Fruit fly (Drosophila melanogaster) whole organism, wandering third instar larva: Measurements from ENCODE around the gene Pmvk.

ENCODE experiments used
- CG32264 ChIP-seq: fragments of 200-800 bp; sonication (Bioruptor generic); optimal IDR thresholded peaks from 2 replicates; lab custom pipeline; 2016; ENCODE audit warnings: missing biosample characterization, missing genetic modification characterization
- CG9705 ChIP-seq: fragments of 200-800 bp; sonication (Bioruptor generic); optimal IDR thresholded peaks from 2 replicates; lab custom pipeline; 2018; ENCODE audit warnings: missing biosample characterization, mild to moderate bottlenecking, missing genetic modification characterization
- Dfd ChIP-seq: fragments of >200 bp; optimal IDR thresholded peaks from 2 replicates; lab custom pipeline; 2017; ENCODE audit warnings: missing biosample characterization, missing genetic modification characterization
- Dif ChIP-seq: fragments of 200-275, 200-300 bp; sonication (Bioruptor generic); optimal IDR thresholded peaks from 2 replicates; lab custom pipeline; 2018; ENCODE audit warnings: missing biosample characterization, missing genetic modification characterization; ENCODE audit not compliant: partially characterized antibody
- HLH106 ChIP-seq: fragments of 200-800 bp; optimal IDR thresholded peaks from 3 replicates; lab custom pipeline; 2019; ENCODE audit warnings: missing biosample characterization, mild to moderate bottlenecking, missing genetic modification characterization, moderate library complexity
- Hnf4 ChIP-seq: fragments of 200-800 bp; sonication (Bioruptor generic); optimal IDR thresholded peaks from 2 replicates; lab custom pipeline; 2016; ENCODE audit warnings: missing biosample characterization, mild to moderate bottlenecking, missing genetic modification characterization
- Hr78 ChIP-seq: fragments of >200 bp; optimal IDR thresholded peaks from 2 replicates; lab custom pipeline; 2017; ENCODE audit warnings: missing biosample characterization, missing genetic modification characterization
- Hr83 ChIP-seq: fragments of 200-300 bp; sonication (Bioruptor generic); optimal IDR thresholded peaks from 2 replicates; lab custom pipeline; 2016; ENCODE audit warnings: missing biosample characterization, mild to moderate bottlenecking, missing genetic modification characterization, moderate library complexity; ENCODE audit not compliant: poor library complexity, severe bottlenecking
- Jra ChIP-seq: sonication (Bioruptor generic); optimal IDR thresholded peaks from 2 replicates; lab custom pipeline; 2016; ENCODE audit warnings: missing biosample characterization, missing genetic modification characterization
- Mio ChIP-seq: sonication (Bioruptor generic); optimal IDR thresholded peaks from 2 replicates; lab custom pipeline; 2016; ENCODE audit warnings: missing biosample characterization, missing genetic modification characterization
- Myc ChIP-seq: fragments of >200 bp; optimal IDR thresholded peaks from 2 replicates; lab custom pipeline; 2017
- OdsH ChIP-seq: fragments of 200-800 bp; sonication (Bioruptor generic); optimal IDR thresholded peaks from 2 replicates; lab custom pipeline; 2016; ENCODE audit warnings: missing biosample characterization, mild to moderate bottlenecking, missing genetic modification characterization
- Rel ChIP-seq, 2 experiments: fragments of 200-800 bp; sonication (Bioruptor generic) in 1 of 2; optimal IDR thresholded peaks; 2 replicates in 1 of 2; 3 replicates in 1 of 2; lab custom pipeline; 2016 to 2019; ENCODE audit warnings: mild to moderate bottlenecking in 2 of 2, missing biosample characterization in 2 of 2, missing genetic modification characterization in 2 of 2, moderate library complexity in 1 of 2
- Sp1 ChIP-seq: fragments of 200-800 bp; sonication (Bioruptor generic); optimal IDR thresholded peaks from 3 replicates; lab custom pipeline; 2019; ENCODE audit warnings: missing biosample characterization, mild to moderate bottlenecking, missing genetic modification characterization, moderate library complexity
- Vsx2 ChIP-seq: fragments of 200-300, 225-300 bp; sonication (Bioruptor generic); optimal IDR thresholded peaks from 2 replicates; lab custom pipeline; 2018; ENCODE audit warnings: missing biosample characterization, missing genetic modification characterization; ENCODE audit not compliant: partially characterized antibody
- br ChIP-seq: fragments of 200-800 bp; sonication (Bioruptor generic); optimal IDR thresholded peaks from 2 replicates; lab custom pipeline; 2016; ENCODE audit warnings: missing biosample characterization, missing genetic modification characterization
- brk ChIP-seq: fragments of 200-800 bp; sonication (Bioruptor generic); optimal IDR thresholded peaks from 2 replicates; lab custom pipeline; 2016; ENCODE audit warnings: missing biosample characterization, mild to moderate bottlenecking, missing genetic modification characterization
- dl ChIP-seq, 2 experiments: fragments of 175-275, 200-275 bp in 1 of 2; fragments of 200-275 bp in 1 of 2; sonication (Bioruptor generic); optimal IDR thresholded peaks; lab custom pipeline; 2018; ENCODE audit warnings: mild to moderate bottlenecking in 2 of 2, missing biosample characterization in 2 of 2, missing genetic modification characterization in 2 of 2, moderate library complexity in 2 of 2; ENCODE audit not compliant: partially characterized antibody in 2 of 2, insufficient read depth in 1 of 2
- dmrt93B ChIP-seq: fragments of 200-800 bp; sonication (Bioruptor generic); optimal IDR thresholded peaks from 2 replicates; lab custom pipeline; 2018; ENCODE audit warnings: missing biosample characterization, mild to moderate bottlenecking, missing genetic modification characterization
- ey ChIP-seq: fragments of 200-800 bp; sonication (Bioruptor generic); optimal IDR thresholded peaks from 2 replicates; lab custom pipeline; 2016; ENCODE audit warnings: missing biosample characterization, missing genetic modification characterization
- foxo ChIP-seq, 2 experiments: fragments of 200-800 bp; sonication (Bioruptor generic); optimal IDR thresholded peaks; 2 replicates in 1 of 2; 3 replicates in 1 of 2; lab custom pipeline; 2016 to 2017; ENCODE audit warnings: missing biosample characterization in 2 of 2, missing genetic modification characterization in 2 of 2
- fru ChIP-seq: fragments of 200-800 bp; sonication (Bioruptor generic); optimal IDR thresholded peaks from 3 replicates; lab custom pipeline; 2016; ENCODE audit warnings: missing biosample characterization, mild to moderate bottlenecking, missing genetic modification characterization
- h ChIP-seq: fragments of 200-800 bp; sonication (Bioruptor generic); optimal IDR thresholded peaks from 3 replicates; lab custom pipeline; 2016; ENCODE audit warnings: missing biosample characterization, mild to moderate bottlenecking, missing genetic modification characterization
- jim ChIP-seq: fragments of 175-275, 200-325 bp; sonication (Bioruptor generic); optimal IDR thresholded peaks from 2 replicates; lab custom pipeline; 2016; ENCODE audit warnings: missing biosample characterization, mild to moderate bottlenecking, missing genetic modification characterization
- lola ChIP-seq: fragments of >200 bp; optimal IDR thresholded peaks from 2 replicates; lab custom pipeline; 2017; ENCODE audit warnings: missing biosample characterization, missing genetic modification characterization
- pan ChIP-seq: fragments of >200 bp; optimal IDR thresholded peaks from 2 replicates; lab custom pipeline; 2017
- psq ChIP-seq: fragments of 200-800 bp; sonication (Bioruptor generic); optimal IDR thresholded peaks from 3 replicates; lab custom pipeline; 2017; ENCODE audit warnings: missing biosample characterization, mild to moderate bottlenecking, missing genetic modification characterization, moderate library complexity
- rgr ChIP-seq: fragments of 200-800 bp; sonication (Bioruptor generic); optimal IDR thresholded peaks from 3 replicates; lab custom pipeline; 2016; ENCODE audit warnings: missing biosample characterization, mild to moderate bottlenecking, missing genetic modification characterization
- sage ChIP-seq: fragments of 200-800 bp; sonication (Bioruptor generic); optimal IDR thresholded peaks from 2 replicates; lab custom pipeline; 2016; ENCODE audit warnings: missing biosample characterization, mild to moderate bottlenecking, missing genetic modification characterization
- sv ChIP-seq: fragments of 200-800 bp; sonication (Bioruptor generic); optimal IDR thresholded peaks from 3 replicates; lab custom pipeline; 2016; ENCODE audit warnings: missing biosample characterization, missing genetic modification characterization
- tai ChIP-seq: sonication (Bioruptor generic); optimal IDR thresholded peaks from 2 replicates; lab custom pipeline; 2016; ENCODE audit warnings: missing biosample characterization, missing genetic modification characterization
- usp ChIP-seq: fragments of >200 bp; optimal IDR thresholded peaks from 2 replicates; lab custom pipeline; 2017; ENCODE audit warnings: missing biosample characterization, missing genetic modification characterization
- woc ChIP-seq: sonication (Bioruptor generic); optimal IDR thresholded peaks from 2 replicates; lab custom pipeline; 2016; ENCODE audit warnings: missing biosample characterization, mild to moderate bottlenecking, missing genetic modification characterization

Gene Pmvk

dm6 chr2L:19543010-19543564 is 37.1 kb downstream of the Pmvk start:
- TF ChIP-seq fru (no peak), dmrt93B (GFP tag; lab: Kevin White, UChicago) (no peak), Dif (GFP tag; lab: Kevin White, UChicago) (no peak), tai (GFP tag; lab: Kevin White, UChicago) (no peak), br (GFP tag; lab: Kevin White, UChicago) (no peak), sv (no peak), sage (GFP tag; lab: Kevin White, UChicago) (no peak), lola (no peak), CG9705 (GFP tag; lab: Kevin White, UChicago) (no peak), Rel (GFP tag; optimal IDR thresholded peaks at IDR 0.05; lab: Kevin White, UChicago) (no peak), Rel (tag; optimal IDR thresholded peaks at IDR 0.05; lab: Kevin White, UChicago) (peak; percentile 96), rgr (no peak), woc (no peak), Hnf4 (peak; percentile 14), h (GFP tag; lab: Kevin White, UChicago) (peak; percentile 19), Vsx2 (no peak), ey (GFP tag; lab: Kevin White, UChicago) (no peak), dl (GFP tag; optimal IDR thresholded peaks at IDR 0.05; lab: Kevin White, UChicago; ENCODE audit: insufficient read depth in 1 of 2, partially characterized antibody in 2 of 2) (no peak), Myc (lab: Kevin White, UChicago) (peak; percentile 16), Sp1 (no peak), jim (GFP tag; lab: Kevin White, UChicago) (no peak), usp (no peak), Mio (GFP tag; lab: Kevin White, UChicago) (no peak), pan (lab: Kevin White, UChicago) (no peak), CG32264 (GFP tag; lab: Kevin White, UChicago) (no peak), Dfd (no peak), OdsH (GFP tag; lab: Kevin White, UChicago) (no peak), Hr83 (no peak), Jra (GFP tag; lab: Kevin White, UChicago) (no peak), brk (GFP tag; lab: Kevin White, UChicago) (peak; percentile 57), psq (GFP tag; lab: Kevin White, UChicago) (no peak), foxo (GFP tag; optimal IDR thresholded peaks at IDR 0.05; lab: Kevin White, UChicago) (no peak)

DNA sequence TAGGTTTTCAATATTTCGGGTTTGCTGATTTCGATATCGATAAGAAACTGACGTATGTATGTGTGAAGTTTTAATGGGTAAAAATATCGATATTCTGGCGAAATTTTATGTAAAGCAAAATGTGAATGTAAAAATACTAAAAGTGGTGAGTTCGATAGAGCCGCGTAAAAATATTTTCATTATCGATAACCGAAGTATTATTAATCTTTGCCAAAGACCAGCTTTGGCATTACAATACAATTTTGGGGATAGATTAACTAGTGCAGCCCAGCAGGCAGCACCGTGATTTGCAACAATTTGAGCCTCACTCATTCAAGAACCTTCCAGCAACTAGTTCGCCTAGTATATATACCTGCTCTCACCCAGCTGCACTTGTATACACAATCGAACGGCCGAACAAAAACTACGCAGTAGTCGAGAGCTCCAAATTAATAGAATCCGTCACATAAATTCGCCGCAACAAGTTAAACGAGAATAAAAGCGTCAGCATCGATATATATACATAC is 37.8 kb downstream of the Pmvk start:
- TF ChIP-seq brk (GFP tag; lab: Kevin White, UChicago) (peak; percentile 61), fru (no peak), Rel (GFP tag; optimal IDR thresholded peaks at IDR 0.05; lab: Kevin White, UChicago) (no peak), Rel (tag; optimal IDR thresholded peaks at IDR 0.05; lab: Kevin White, UChicago) (no peak), Hr78 (no peak), Sp1 (peak; percentile 8), Dif (GFP tag; lab: Kevin White, UChicago) (peak; percentile 14), foxo (GFP tag; optimal IDR thresholded peaks at IDR 0.05; lab: Kevin White, UChicago) (no peak), sage (GFP tag; lab: Kevin White, UChicago) (no peak)

DNA sequence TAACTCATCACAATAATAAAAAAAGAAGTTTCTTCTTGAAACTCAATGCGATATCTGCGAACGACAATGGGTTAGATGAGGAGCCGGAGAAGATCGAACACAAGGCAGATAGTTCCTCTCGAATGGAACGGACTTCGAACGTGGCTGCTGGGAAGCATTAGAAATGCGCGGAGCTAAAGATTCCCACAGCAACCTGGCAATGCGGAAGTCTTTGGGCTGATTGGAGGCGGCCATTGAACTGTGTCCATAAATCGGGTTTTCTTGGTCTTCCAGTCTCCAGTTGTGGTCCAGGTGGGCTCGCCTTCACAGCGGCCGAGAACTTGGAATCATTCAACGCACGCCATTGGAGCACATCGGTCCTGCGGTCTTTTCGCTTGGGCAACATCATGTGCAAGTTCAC is 39.8 kb downstream of the Pmvk start, which contains the start of gene CG13081:
TSS of gene CG13081 (plus strand) at position 301 of the 400 bp plus-strand sequence.
- TF ChIP-seq Mio (GFP tag; lab: Kevin White, UChicago): no peak
- no peak for TF ChIP-seq HLH106 (tag; lab: Kevin White, UChicago)
- no peak for TF ChIP-seq Rel (GFP tag; optimal IDR thresholded peaks at IDR 0.05; lab: Kevin White, UChicago)
- no peak for TF ChIP-seq Rel (tag; optimal IDR thresholded peaks at IDR 0.05; lab: Kevin White, UChicago)
- TF ChIP-seq usp: no peak
- no peak for TF ChIP-seq Hr78
- TF ChIP-seq CG32264 (GFP tag; lab: Kevin White, UChicago): no peak
- TF ChIP-seq Vsx2: no peak
- TF ChIP-seq lola: no peak
